Fruit fly (Drosophila melanogaster) whole organism, embryonic: ENCODE data around the gene CG34432.

Experiments used
- ATbp ChIP-seq: fragments of 200-800 bp; sonication (Bioruptor generic); optimal IDR thresholded peaks from 2 replicates; lab custom pipeline; 2017; ENCODE audit warnings: missing biosample characterization, mild to moderate bottlenecking, missing genetic modification characterization, missing genetic modification reagents
- BtbVII ChIP-seq: fragments of 200-800 bp; sonication (Bioruptor generic); optimal IDR thresholded peaks from 3 replicates; lab custom pipeline; 2017; ENCODE audit warnings: missing biosample characterization, mild to moderate bottlenecking, missing genetic modification characterization
- CG11093 ChIP-seq: fragments of 200-800 bp; sonication (Bioruptor generic); IDR thresholded peaks from 3 replicates; pipeline ENCODE4 v1.3.6; 2022; ENCODE audit warnings: missing biosample characterization, missing genetic modification characterization
- CG11504 ChIP-seq: fragments of 200-800 bp; sonication (Bioruptor generic); optimal IDR thresholded peaks from 3 replicates; lab custom pipeline; 2019; ENCODE audit warnings: missing biosample characterization, mild to moderate bottlenecking, missing genetic modification characterization, moderate library complexity
- CG12155 ChIP-seq: fragments of 200-800 bp; sonication (Bioruptor generic); optimal IDR thresholded peaks from 3 replicates; lab custom pipeline; 2016; ENCODE audit warnings: missing biosample characterization, missing genetic modification characterization
- CG12219 ChIP-seq: fragments of 200-800 bp; sonication (Bioruptor generic); optimal IDR thresholded peaks from 3 replicates; lab custom pipeline; 2018; ENCODE audit warnings: missing biosample characterization, mild to moderate bottlenecking, missing genetic modification characterization
- CG12659 ChIP-seq: fragments of 200-800 bp; sonication (Bioruptor generic); optimal IDR thresholded peaks from 3 replicates; lab custom pipeline; 2017; ENCODE audit warnings: mild to moderate bottlenecking, missing biosample characterization, missing genetic modification reagents, missing genetic modification characterization
- CG14710 ChIP-seq: fragments of 200-800 bp; sonication (Bioruptor generic); optimal IDR thresholded peaks from 3 replicates; lab custom pipeline; 2019; ENCODE audit warnings: missing biosample characterization, mild to moderate bottlenecking, missing genetic modification characterization, moderate library complexity
- CG14860 ChIP-seq: fragments of 200-800 bp; sonication (Bioruptor generic); IDR thresholded peaks from 3 replicates; pipeline ENCODE4 v1.3.6; 2022; ENCODE audit warnings: missing biosample characterization, missing genetic modification characterization; ENCODE audit not compliant: partially characterized antibody
- CG14965 ChIP-seq: fragments of 200-800 bp; sonication (Bioruptor generic); optimal IDR thresholded peaks from 2 replicates; lab custom pipeline; 2016; ENCODE audit warnings: missing biosample characterization, missing genetic modification characterization, borderline replicate concordance
- CG2120 ChIP-seq: fragments of 200-800 bp; sonication (Bioruptor generic); optimal IDR thresholded peaks from 3 replicates; lab custom pipeline; 2016; ENCODE audit warnings: missing biosample characterization, missing genetic modification characterization
- CG2129 ChIP-seq: fragments of 200-800 bp; sonication (Bioruptor generic); IDR thresholded peaks from 2 replicates; pipeline ENCODE4 v1.3.6; 2022; ENCODE audit warnings: missing biosample characterization, missing genetic modification characterization; ENCODE audit not compliant: partially characterized antibody
- CG4424 ChIP-seq: fragments of 200-800 bp; sonication (Bioruptor generic); optimal IDR thresholded peaks from 3 replicates; lab custom pipeline; 2016; ENCODE audit warnings: missing biosample characterization, missing genetic modification characterization
- CG6654 ChIP-seq: fragments of 200-800 bp; sonication (Bioruptor generic); optimal IDR thresholded peaks from 2 replicates; lab custom pipeline; 2017; ENCODE audit warnings: missing biosample characterization, mild to moderate bottlenecking, missing genetic modification characterization
- CG6765 ChIP-seq: fragments of 200-800 bp; sonication (Bioruptor generic); optimal IDR thresholded peaks from 3 replicates; lab custom pipeline; 2017; ENCODE audit warnings: missing biosample characterization, mild to moderate bottlenecking, missing genetic modification characterization
- CG6791 ChIP-seq: fragments of 200-800 bp; sonication (Bioruptor generic); IDR thresholded peaks from 3 replicates; pipeline ENCODE4 v1.3.6; 2022; ENCODE audit warnings: missing biosample characterization, missing genetic modification characterization; ENCODE audit not compliant: partially characterized antibody
- CG6813 ChIP-seq: fragments of 200-800 bp; sonication (Bioruptor generic); optimal IDR thresholded peaks from 2 replicates; lab custom pipeline; 2017; ENCODE audit warnings: missing biosample characterization, missing genetic modification characterization, mild to moderate bottlenecking, moderate library complexity, missing genetic modification reagents
- CG8478 ChIP-seq: fragments of >200 bp; optimal IDR thresholded peaks from 2 replicates; lab custom pipeline; 2018
- CHES-1-like ChIP-seq: fragments of 200-800 bp; sonication (Bioruptor generic); optimal IDR thresholded peaks from 2 replicates; lab custom pipeline; 2016; ENCODE audit warnings: missing biosample characterization, missing genetic modification characterization
- Fer2 ChIP-seq: fragments of 200-800 bp; sonication (Bioruptor generic); optimal IDR thresholded peaks from 2 replicates; lab custom pipeline; 2018; ENCODE audit warnings: missing biosample characterization, mild to moderate bottlenecking, missing genetic modification characterization, moderate library complexity
- HLH54F ChIP-seq: fragments of 200-800 bp; sonication (Bioruptor generic); optimal IDR thresholded peaks from 3 replicates; lab custom pipeline; 2016; ENCODE audit warnings: missing biosample characterization, missing genetic modification characterization
- HLHmδ ChIP-seq: fragments of 200-800 bp; sonication (Bioruptor generic); optimal IDR thresholded peaks from 2 replicates; lab custom pipeline; 2018; ENCODE audit warnings: missing biosample characterization, mild to moderate bottlenecking, missing genetic modification characterization, moderate library complexity
- Hey ChIP-seq: fragments of 200-800 bp; sonication (Bioruptor generic); optimal IDR thresholded peaks from 3 replicates; lab custom pipeline; 2018; ENCODE audit warnings: missing biosample characterization, mild to moderate bottlenecking, missing genetic modification characterization
- Hr51 ChIP-seq, 2 experiments: fragments of 200-800 bp; sonication (Bioruptor generic); optimal IDR thresholded peaks; 2 replicates in 1 of 2; 3 replicates in 1 of 2; lab custom pipeline; 2016 to 2018; ENCODE audit warnings: missing biosample characterization in 2 of 2, missing genetic modification characterization in 2 of 2, mild to moderate bottlenecking in 1 of 2, moderate library complexity in 1 of 2
- Lpt ChIP-seq: fragments of >200 bp; optimal IDR thresholded peaks from 2 replicates; lab custom pipeline; 2018; ENCODE audit warnings: missing biosample characterization, missing genetic modification characterization
- Mad ChIP-seq: fragments of 200-800 bp; sonication (Bioruptor generic); optimal IDR thresholded peaks from 2 replicates; lab custom pipeline; 2016; ENCODE audit warnings: missing biosample characterization, missing genetic modification characterization
- NK7.1 ChIP-seq: fragments of 200-800 bp; sonication (Bioruptor generic); optimal IDR thresholded peaks from 3 replicates; lab custom pipeline; 2016; ENCODE audit warnings: missing biosample characterization, missing genetic modification characterization
- Trl ChIP-seq, 3 experiments: fragments of >200 bp in 2 of 3; fragments of 200-800 bp in 1 of 3; sonication (Bioruptor generic) in 1 of 3; optimal IDR thresholded peaks; 2 replicates in 1 of 3; 3 replicates in 2 of 3; lab custom pipeline; 2016 to 2017; ENCODE audit warnings: missing biosample characterization in 1 of 3, missing genetic modification characterization in 1 of 3
- Xbp1 ChIP-seq: fragments of 200-800 bp; sonication (Bioruptor generic); optimal IDR thresholded peaks from 3 replicates; lab custom pipeline; 2016; ENCODE audit warnings: missing biosample characterization, mild to moderate bottlenecking, missing genetic modification characterization
- bbx ChIP-seq: fragments of 200-800 bp; sonication (Bioruptor generic); IDR thresholded peaks from 2 replicates; pipeline ENCODE4 v1.3.6; 2022; ENCODE audit warnings: missing biosample characterization, missing genetic modification characterization; ENCODE audit not compliant: partially characterized antibody
- chn ChIP-seq: fragments of 200-800 bp; sonication (Bioruptor generic); optimal IDR thresholded peaks from 2 replicates; lab custom pipeline; 2016; ENCODE audit warnings: missing biosample characterization, missing genetic modification characterization
- dmrt99B ChIP-seq: fragments of 200-800 bp; sonication (Bioruptor generic); optimal IDR thresholded peaks from 2 replicates; lab custom pipeline; 2018; ENCODE audit warnings: missing biosample characterization, mild to moderate bottlenecking, missing genetic modification characterization, moderate library complexity
- en ChIP-seq: fragments of 200-800 bp; sonication (Bioruptor generic); optimal IDR thresholded peaks from 2 replicates; lab custom pipeline; 2016; ENCODE audit warnings: missing biosample characterization, missing genetic modification characterization
- gem ChIP-seq: fragments of 200-800 bp; sonication (Bioruptor generic); optimal IDR thresholded peaks from 2 replicates; lab custom pipeline; 2019; ENCODE audit warnings: missing biosample characterization, mild to moderate bottlenecking, missing genetic modification characterization, moderate library complexity
- grn ChIP-seq: fragments of 200-800 bp; sonication (Bioruptor generic); optimal IDR thresholded peaks from 3 replicates; lab custom pipeline; 2017; ENCODE audit warnings: missing biosample characterization, missing genetic modification characterization
- knrl ChIP-seq: fragments of 200-800 bp; sonication (Bioruptor generic); IDR thresholded peaks from 3 replicates; pipeline ENCODE4 v1.3.6; 2022; ENCODE audit warnings: missing biosample characterization, missing genetic modification characterization; ENCODE audit not compliant: partially characterized antibody
- nerfin-2 ChIP-seq: fragments of 200-800 bp; sonication (Bioruptor generic); IDR thresholded peaks from 2 replicates; pipeline ENCODE4 v1.3.6; 2022; ENCODE audit warnings: missing biosample characterization, missing genetic modification characterization; ENCODE audit not compliant: partially characterized antibody
- odd ChIP-seq: fragments of 200-800 bp; sonication (Bioruptor generic); optimal IDR thresholded peaks from 2 replicates; lab custom pipeline; 2017; ENCODE audit warnings: missing biosample characterization, mild to moderate bottlenecking, missing genetic modification characterization
- pita ChIP-seq: fragments of 200-800 bp; sonication (Bioruptor generic); optimal IDR thresholded peaks from 2 replicates; lab custom pipeline; 2017; ENCODE audit warnings: missing biosample characterization, mild to moderate bottlenecking, missing genetic modification characterization
- prd ChIP-seq, 3 experiments: fragments of >200 bp in 2 of 3; fragments of 200-800 bp in 1 of 3; sonication (Bioruptor generic) in 1 of 3; optimal IDR thresholded peaks in 2 of 3; IDR thresholded peaks in 1 of 3; 2 replicates in 2 of 3; 3 replicates in 1 of 3; pipeline versions ENCODE4 v1.3.6 to Lab custom; 2017 to 2022; ENCODE audit warnings: missing biosample characterization in 1 of 3, missing genetic modification characterization in 1 of 3
- pum ChIP-seq: fragments of 200-800 bp; sonication (Bioruptor generic); optimal IDR thresholded peaks from 2 replicates; lab custom pipeline; 2016; ENCODE audit warnings: missing biosample characterization, missing genetic modification characterization
- sisA ChIP-seq: fragments of 200-800 bp; sonication (Bioruptor generic); IDR thresholded peaks from 2 replicates; pipeline ENCODE4 v1.3.6; 2022; ENCODE audit warnings: missing biosample characterization, missing genetic modification characterization
- tap ChIP-seq: fragments of 200-800 bp; optimal IDR thresholded peaks from 3 replicates; lab custom pipeline; 2019; ENCODE audit warnings: missing biosample characterization, mild to moderate bottlenecking, missing genetic modification characterization, moderate library complexity
- tio ChIP-seq: fragments of 200-800 bp; sonication (Bioruptor generic); optimal IDR thresholded peaks from 2 replicates; lab custom pipeline; 2017; ENCODE audit warnings: missing biosample characterization, missing genetic modification characterization, inconsistent platforms
- tna ChIP-seq: fragments of 200-800 bp; sonication (Bioruptor generic); IDR thresholded peaks from 2 replicates; pipeline ENCODE4 v1.3.6; 2022; ENCODE audit warnings: missing biosample characterization, missing genetic modification characterization; ENCODE audit not compliant: partially characterized antibody
- trh ChIP-seq: fragments of 200-800 bp; sonication (Bioruptor generic); optimal IDR thresholded peaks from 2 replicates; lab custom pipeline; 2016; ENCODE audit warnings: missing biosample characterization, missing genetic modification characterization
- ttk ChIP-seq: fragments of 200-800 bp; sonication (Bioruptor generic); IDR thresholded peaks from 2 replicates; pipeline ENCODE4 v2.1.2; 2022; ENCODE audit warnings: missing biosample characterization, missing genetic modification characterization

Gene CG34432

dm6 chr3R:30601440-30602256 lies 47.3 kb upstream of the CG34432 start, which contains the start of the genes CG2246 and CG31021 (continued):
- TF ChIP-seq trh (peak; percentile 45), Hey (tag; lab: Kevin White, UChicago) (no peak), CG14965 (GFP tag; lab: Kevin White, UChicago) (no peak), Fer2 (tag; lab: Kevin White, UChicago) (no peak), knrl (GFP tag; lab: Robert Waterston, UW) (peak; percentile 85), CG4424 (GFP tag; lab: Kevin White, UChicago) (peak; percentile 21), dmrt99B (peak; percentile 41), CHES-1-like (GFP tag; lab: Kevin White, UChicago) (peak; percentile 64), CG12659 (GFP tag; lab: Kevin White, UChicago) (peak; percentile 50), CG11093 (GFP tag; lab: Robert Waterston, UW) (0 out of 3 replicates have a peak, but pooled peaks have one; percentile 24), tap (no peak), Mad (GFP tag; lab: Kevin White, UChicago) (no peak), CG6654 (no peak), Hr51 (GFP tag; optimal IDR thresholded peaks at IDR 0.05; lab: Kevin White, UChicago) (peak; percentile 10 to 63), HLHmδ (GFP tag; lab: Kevin White, UChicago) (no peak), en (GFP tag; lab: Kevin White, UChicago) (no peak), pum (GFP tag; lab: Kevin White, UChicago) (peak; percentile 72), Trl (optimal IDR thresholded peaks at IDR 0.05; lab: Kevin White, UChicago) (no peak), Trl (GFP tag; optimal IDR thresholded peaks at IDR 0.05; lab: Kevin White, UChicago) (peak; percentile 53), tio (GFP tag; lab: Kevin White, UChicago) (peak; percentile 11), NK7.1 (GFP tag; lab: Kevin White, UChicago) (no peak), chn (GFP tag; lab: Kevin White, UChicago) (peak; percentile 49), pita (GFP tag; lab: Kevin White, UChicago) (peak; percentile 82), tna (GFP tag; lab: Robert Waterston, UW) (peak; percentile 60), CG2129 (GFP tag; lab: Robert Waterston, UW) (peak; percentile 51), sisA (GFP tag; lab: Robert Waterston, UW) (peak; percentile 55), CG14860 (GFP tag; lab: Robert Waterston, UW) (peak; percentile 71), grn (peak; percentile 43), nerfin-2 (GFP tag; lab: Robert Waterston, UW) (peak; percentile 71), CG12155 (GFP tag; lab: Kevin White, UChicago) (peak; percentile 22), CG12219 (GFP tag; lab: Kevin White, UChicago) (no peak), odd (GFP tag; lab: Kevin White, UChicago) (no peak), Lpt (GFP tag; lab: Kevin White, UChicago) (no peak), CG8478 (no peak), gem (peak; percentile 71), bbx (GFP tag; lab: Robert Waterston, UW) (peak; percentile 79), CG6813 (no peak), HLH54F (GFP tag; lab: Kevin White, UChicago) (peak; percentile 72), CG11504 (tag; lab: Kevin White, UChicago) (peak; percentile 54), prd (optimal IDR thresholded peaks at IDR 0.05; lab: Kevin White, UChicago) (no peak), prd (GFP tag; IDR thresholded peaks at IDR 0.05; lab: Robert Waterston, UW) (peak; percentile 51; the same call in 1 of the 3 replicates), ATbp (GFP tag; lab: Kevin White, UChicago) (no peak), ttk (GFP tag; lab: Robert Waterston, UW) (no peak), CG6765 (no peak), CG6791 (GFP tag; lab: Robert Waterston, UW) (peak; percentile 87), CG2120 (peak; percentile 82), CG14710 (tag; lab: Kevin White, UChicago) (peak; percentile 73), Xbp1 (GFP tag; lab: Kevin White, UChicago) (peak; percentile 67), BtbVII (GFP tag; lab: Kevin White, UChicago) (no peak)
